Fruit fly (Drosophila melanogaster): ENCODE measurements around the gene LysP.

LysP gene

DNA sequence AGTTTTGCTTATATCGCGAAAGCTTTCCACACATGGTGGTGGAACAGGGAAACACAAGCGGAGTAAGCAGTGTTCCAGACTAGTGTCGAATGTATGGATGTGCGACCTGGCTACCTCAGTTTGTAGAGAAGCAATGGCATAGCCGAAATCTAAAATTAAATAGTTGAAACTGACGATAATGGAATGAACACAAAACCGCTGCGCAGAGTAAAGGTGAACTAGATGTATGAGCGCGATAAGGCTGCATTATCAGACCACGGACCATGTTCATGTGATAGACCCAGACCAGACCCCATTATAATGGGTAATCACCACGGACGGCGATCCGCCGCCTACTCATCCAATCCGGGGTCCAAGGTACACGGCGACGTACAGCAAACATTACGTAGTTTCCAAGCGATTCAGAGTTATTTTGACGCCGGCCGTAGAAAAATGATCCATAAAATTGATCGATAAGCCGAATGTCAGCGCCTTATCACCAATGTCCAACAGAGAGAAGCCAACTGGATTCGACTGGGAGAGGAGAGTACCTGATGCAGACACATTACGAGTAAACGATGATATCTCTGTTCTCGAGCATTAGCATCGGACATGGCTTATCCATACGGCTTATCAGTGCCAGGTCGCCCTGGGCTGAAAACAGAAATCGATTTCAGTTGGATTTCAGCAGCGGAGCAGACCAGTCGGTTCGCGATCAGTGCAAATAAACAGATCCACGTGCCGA is 29.4 kb downstream of the LysP start, which contains the start of gene CG13912 (continued):
- TF ChIP-seq chinmo (GFP tag; IDR thresholded peaks at IDR 0.05; ENCODE audit: partially characterized antibody) (peak; percentile 84; the same call in 3 of the 4 replicates), CG2120 (GFP tag; optimal IDR thresholded peaks at IDR 0.05) (peak; percentile 24), Dbx (GFP tag; IDR thresholded peaks at IDR 0.05) (no peak), cg (GFP tag; optimal IDR thresholded peaks at IDR 0.05) (no peak), BEAF-32 (GFP tag; optimal IDR thresholded peaks at IDR 0.05) (no peak), dysf (GFP tag; IDR thresholded peaks at IDR 0.05) (no peak), ems (GFP tag; optimal IDR thresholded peaks at IDR 0.05) (no peak), kah (GFP tag; optimal IDR thresholded peaks at IDR 0.05) (peak; percentile 61), HLHmδ (GFP tag; optimal IDR thresholded peaks at IDR 0.05) (no peak), chn (GFP tag; optimal IDR thresholded peaks at IDR 0.05) (no peak), amos (GFP tag; IDR thresholded peaks at IDR 0.05; ENCODE audit: partially characterized antibody) (peak; percentile 48; the same call in 1 of the 2 replicates), Oaz (GFP tag; IDR thresholded peaks at IDR 0.05) (no peak), BtbVII (GFP tag; optimal IDR thresholded peaks at IDR 0.05) (peak; percentile 77), CG8281 (tag; optimal IDR thresholded peaks at IDR 0.05) (no peak), CG13287 (GFP tag; IDR thresholded peaks at IDR 0.05; ENCODE audit: partially characterized antibody) (peak; percentile 23; the same call in 1 of the 2 replicates), otp (GFP tag; IDR thresholded peaks at IDR 0.05) (no peak), CG2199 (GFP tag; IDR thresholded peaks at IDR 0.05) (peak; percentile 90; the same call in 2 of the 3 replicates), gcm2 (GFP tag; optimal IDR thresholded peaks at IDR 0.05) (no peak)

DNA sequence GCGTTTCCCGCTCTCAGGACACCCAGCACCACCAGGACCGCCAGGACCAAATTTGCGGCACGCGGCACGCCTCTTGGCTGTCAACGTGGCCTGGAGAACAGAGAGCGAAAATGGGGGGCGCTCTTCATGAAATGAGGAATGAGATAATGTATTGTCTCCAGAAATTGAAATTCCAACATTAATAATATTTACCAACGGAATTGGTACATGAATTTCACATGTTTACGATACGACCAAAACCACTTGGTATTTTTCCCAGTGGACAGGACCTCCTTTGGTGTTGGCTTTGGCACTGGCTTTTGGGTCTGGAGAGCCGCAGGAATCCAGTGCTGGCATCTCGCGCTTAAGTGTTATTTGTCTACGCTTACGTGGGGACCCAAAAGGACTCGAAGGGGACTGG is 35.0 kb downstream of the LysP start:
- TF ChIP-seq lab (GFP tag; optimal IDR thresholded peaks at IDR 0.05) (peak; percentile 53), CG16863 (GFP tag; optimal IDR thresholded peaks at IDR 0.05) (no peak), PHDP (tag; optimal IDR thresholded peaks at IDR 0.05) (no peak), CG11456 (GFP tag; IDR thresholded peaks at IDR 0.05) (0 out of 3 replicates have a peak, but pooled peaks have one; percentile 51), TFAM (GFP tag; optimal IDR thresholded peaks at IDR 0.05) (no peak), pum (GFP tag; optimal IDR thresholded peaks at IDR 0.05) (no peak), CG2678 (tag; optimal IDR thresholded peaks at IDR 0.05) (peak; percentile 41), CG17328 (GFP tag; IDR thresholded peaks at IDR 0.05) (0 out of 2 replicates have a peak, but pooled peaks have one; percentile 13), CG16813 (GFP tag; IDR thresholded peaks at IDR 0.05; ENCODE audit: partially characterized antibody) (no peak), scrt (GFP tag; optimal IDR thresholded peaks at IDR 0.05) (peak; percentile 17), Hmr (GFP tag; optimal IDR thresholded peaks at IDR 0.05) (peak; percentile 29), CG9932 (GFP tag; IDR thresholded peaks at IDR 0.05) (peak; percentile 43; the same call in 1 of the 2 replicates), CG18599 (GFP tag; optimal IDR thresholded peaks at IDR 0.05) (peak; percentile 66), Oaz (GFP tag; IDR thresholded peaks at IDR 0.05) (0 out of 2 replicates have a peak, but pooled peaks have one; percentile 27), dmrt99B (tag; optimal IDR thresholded peaks at IDR 0.05) (peak; percentile 29), HLHmδ (GFP tag; optimal IDR thresholded peaks at IDR 0.05) (no peak), CG9609 (GFP tag; optimal IDR thresholded peaks at IDR 0.05) (no peak), dysf (GFP tag; IDR thresholded peaks at IDR 0.05) (peak; percentile 52; the same call in 1 of the 3 replicates), bcd (GFP tag; optimal IDR thresholded peaks at IDR 0.05) (peak; percentile 20), CG11247 (GFP tag; IDR thresholded peaks at IDR 0.05) (peak; percentile 45), CG33213 (GFP tag; optimal IDR thresholded peaks at IDR 0.05) (no peak), Ptx1 (GFP tag; IDR thresholded peaks at IDR 0.05) (peak; percentile 35; the same call in 1 of the 2 replicates), lmd (GFP tag; IDR thresholded peaks at IDR 0.05) (peak; percentile 34; the same call in 1 of the 2 replicates), CG12769 (tag; optimal IDR thresholded peaks at IDR 0.05) (peak; percentile 31), CG13424 (tag; optimal IDR thresholded peaks at IDR 0.05) (no peak), NC2α (GFP tag; optimal IDR thresholded peaks at IDR 0.05) (no peak), Antp (GFP tag; optimal IDR thresholded peaks at IDR 0.05) (peak; percentile 5), Gug (GFP tag; IDR thresholded peaks at IDR 0.05) (peak; percentile 34; the same call in 1 of the 4 replicates), dimm (GFP tag; IDR thresholded peaks at IDR 0.05) (0 out of 2 replicates have a peak, but pooled peaks have one; percentile 18), cwo (GFP tag; optimal IDR thresholded peaks at IDR 0.05) (peak; percentile 31), Dbx (GFP tag; IDR thresholded peaks at IDR 0.05) (peak; percentile 60; the same call in 1 of the 3 replicates), CG7839 (tag; optimal IDR thresholded peaks at IDR 0.05) (peak; percentile 21), Meics (GFP tag; optimal IDR thresholded peaks at IDR 0.05) (peak; percentile 44)
